Fruit fly (Drosophila melanogaster) whole organism, embryonic: Measurements from ENCODE around the gene CG5498.

Source experiments
- Bgb ChIP-seq: fragments of 200-800 bp; sonication (Bioruptor generic); IDR thresholded peaks from 2 replicates; pipeline ENCODE4 v1.3.6; 2022; ENCODE audit warnings: missing biosample characterization, missing genetic modification characterization; ENCODE audit not compliant: partially characterized antibody
- CG1024 ChIP-seq: fragments of 200-800 bp; sonication (Bioruptor generic); IDR thresholded peaks from 2 replicates; pipeline ENCODE4 v1.3.6; 2022; ENCODE audit warnings: missing biosample characterization, missing genetic modification characterization
- CG10321 ChIP-seq: fragments of 200-800 bp; sonication (Bioruptor generic); IDR thresholded peaks from 2 replicates; pipeline ENCODE4 v1.3.6; 2022; ENCODE audit warnings: missing biosample characterization, missing genetic modification characterization
- CG11560 ChIP-seq: fragments of 200-800 bp; sonication (Bioruptor generic); IDR thresholded peaks from 3 replicates; pipeline ENCODE4 v1.3.6; 2022; ENCODE audit warnings: missing biosample characterization, missing genetic modification characterization
- CG11695 ChIP-seq: fragments of 200-800 bp; sonication (Bioruptor generic); IDR thresholded peaks from 3 replicates; pipeline ENCODE4 v1.3.6; 2022; ENCODE audit warnings: missing biosample characterization, missing genetic modification characterization
- CG13296 ChIP-seq: fragments of 200-800 bp; sonication (Bioruptor generic); optimal IDR thresholded peaks from 3 replicates; lab custom pipeline; 2018; ENCODE audit warnings: missing biosample characterization, mild to moderate bottlenecking, missing genetic modification characterization
- CG13624 ChIP-seq: fragments of 200-800 bp; sonication (Bioruptor generic); optimal IDR thresholded peaks from 2 replicates; lab custom pipeline; 2016; ENCODE audit warnings: missing biosample characterization, missing genetic modification characterization
- CG1529 ChIP-seq: fragments of 200-800 bp; sonication (Bioruptor generic); optimal IDR thresholded peaks from 3 replicates; lab custom pipeline; 2018; ENCODE audit warnings: missing biosample characterization, missing genetic modification characterization
- CG16813 ChIP-seq: fragments of 200-800 bp; sonication (Bioruptor generic); IDR thresholded peaks from 3 replicates; pipeline ENCODE4 v1.3.6; 2022; ENCODE audit warnings: missing biosample characterization, missing genetic modification characterization; ENCODE audit not compliant: partially characterized antibody
- CG17361 ChIP-seq: fragments of 200-800 bp; sonication (Bioruptor generic); IDR thresholded peaks from 3 replicates; pipeline ENCODE4 v1.3.6; 2022; ENCODE audit warnings: missing biosample characterization, missing genetic modification characterization
- CG18262 ChIP-seq: fragments of 200-800 bp; optimal IDR thresholded peaks from 3 replicates; lab custom pipeline; 2019; ENCODE audit warnings: missing biosample characterization, mild to moderate bottlenecking, missing genetic modification characterization, moderate library complexity
- CG2120 ChIP-seq: fragments of 200-800 bp; sonication (Bioruptor generic); optimal IDR thresholded peaks from 3 replicates; lab custom pipeline; 2016; ENCODE audit warnings: missing biosample characterization, missing genetic modification characterization
- CG2712 ChIP-seq: fragments of 200-800 bp; optimal IDR thresholded peaks from 3 replicates; lab custom pipeline; 2019; ENCODE audit warnings: missing biosample characterization, mild to moderate bottlenecking, missing genetic modification characterization, moderate library complexity
- CG32767 ChIP-seq: fragments of 200-800 bp; sonication (Bioruptor generic); IDR thresholded peaks from 2 replicates; pipeline ENCODE4 v1.3.6; 2022; ENCODE audit warnings: missing biosample characterization, missing genetic modification characterization
- CG42726 ChIP-seq: fragments of 200-800 bp; sonication (Bioruptor generic); IDR thresholded peaks from 2 replicates; pipeline ENCODE4 v1.3.6; 2022; ENCODE audit warnings: missing biosample characterization, missing genetic modification characterization; ENCODE audit not compliant: partially characterized antibody
- CG4404 ChIP-seq: fragments of 200-800 bp; sonication (Bioruptor generic); IDR thresholded peaks from 2 replicates; pipeline ENCODE4 v1.3.6; 2022; ENCODE audit warnings: missing biosample characterization, missing genetic modification characterization
- CG4617 ChIP-seq: fragments of 200-800 bp; sonication (Bioruptor generic); optimal IDR thresholded peaks from 3 replicates; lab custom pipeline; 2016; ENCODE audit warnings: missing biosample characterization, missing genetic modification characterization, borderline replicate concordance
- CG6689 ChIP-seq: fragments of 200-800 bp; sonication (Bioruptor generic); IDR thresholded peaks from 2 replicates; pipeline ENCODE4 v1.3.6; 2022; ENCODE audit warnings: missing biosample characterization, missing genetic modification characterization
- CG7357 ChIP-seq: fragments of 200-800 bp; sonication (Bioruptor generic); IDR thresholded peaks from 3 replicates; pipeline ENCODE4 v1.3.6; 2022; ENCODE audit warnings: missing biosample characterization, missing genetic modification characterization
- CG7556 ChIP-seq: fragments of 200-800 bp; sonication (Bioruptor generic); optimal IDR thresholded peaks from 2 replicates; lab custom pipeline; 2017; ENCODE audit warnings: missing biosample characterization, mild to moderate bottlenecking, missing genetic modification characterization
- CTCF ChIP-seq: fragments of 200-800 bp; sonication (Bioruptor generic); optimal IDR thresholded peaks from 2 replicates; lab custom pipeline; 2017; ENCODE audit warnings: missing biosample characterization, mild to moderate bottlenecking, missing genetic modification characterization, moderate library complexity
- D19A ChIP-seq: fragments of 200-800 bp; optimal IDR thresholded peaks from 3 replicates; lab custom pipeline; 2019; ENCODE audit warnings: missing biosample characterization, mild to moderate bottlenecking, missing genetic modification characterization, moderate library complexity
- Dek ChIP-seq: fragments of 200-800 bp; sonication (Bioruptor generic); optimal IDR thresholded peaks from 3 replicates; lab custom pipeline; 2019; ENCODE audit warnings: missing biosample characterization, mild to moderate bottlenecking, missing genetic modification characterization, moderate library complexity
- E2f2 ChIP-seq: fragments of 200-800 bp; sonication (Bioruptor generic); IDR thresholded peaks from 2 replicates; pipeline ENCODE4 v1.3.6; 2022; ENCODE audit warnings: missing biosample characterization, missing genetic modification characterization
- HLH3B ChIP-seq: fragments of 200-800 bp; sonication (Bioruptor generic); IDR thresholded peaks from 2 replicates; pipeline ENCODE4 v1.3.6; 2022; ENCODE audit warnings: missing biosample characterization, missing genetic modification characterization
- Hey ChIP-seq: fragments of 200-800 bp; sonication (Bioruptor generic); optimal IDR thresholded peaks from 3 replicates; lab custom pipeline; 2018; ENCODE audit warnings: missing biosample characterization, mild to moderate bottlenecking, missing genetic modification characterization
- Lhr ChIP-seq: fragments of 200-800 bp; sonication (Bioruptor generic); optimal IDR thresholded peaks from 3 replicates; lab custom pipeline; 2017; ENCODE audit warnings: mild to moderate bottlenecking, missing biosample characterization, missing genetic modification reagents, missing genetic modification characterization
- MESR4 ChIP-seq: fragments of 200-800 bp; sonication (Bioruptor generic); optimal IDR thresholded peaks from 2 replicates; lab custom pipeline; 2018; ENCODE audit warnings: missing biosample characterization, mild to moderate bottlenecking, missing genetic modification characterization, moderate library complexity
- Opbp ChIP-seq: fragments of 200-800 bp; sonication (Bioruptor generic); IDR thresholded peaks from 3 replicates; pipeline ENCODE4 v1.3.6; 2022; ENCODE audit warnings: missing biosample characterization, missing genetic modification characterization; ENCODE audit not compliant: partially characterized antibody
- Optix ChIP-seq: fragments of 200-800 bp; sonication (Bioruptor generic); IDR thresholded peaks from 3 replicates; pipeline ENCODE4 v1.3.6; 2022; ENCODE audit warnings: missing biosample characterization, missing genetic modification characterization
- Six4 ChIP-seq: fragments of 200-800 bp; sonication (Bioruptor generic); optimal IDR thresholded peaks from 2 replicates; lab custom pipeline; 2016; ENCODE audit warnings: missing biosample characterization, missing genetic modification characterization
- abd-A ChIP-seq: fragments of 200-800 bp; sonication (Bioruptor generic); optimal IDR thresholded peaks from 3 replicates; lab custom pipeline; 2019; ENCODE audit warnings: missing biosample characterization, mild to moderate bottlenecking, missing genetic modification characterization, moderate library complexity
- az2 ChIP-seq: fragments of 200-800 bp; sonication (Bioruptor generic); optimal IDR thresholded peaks from 3 replicates; lab custom pipeline; 2016; ENCODE audit warnings: missing biosample characterization, missing genetic modification characterization
- bab2 ChIP-seq: fragments of 200-800 bp; sonication (Bioruptor generic); optimal IDR thresholded peaks from 2 replicates; lab custom pipeline; 2016; ENCODE audit warnings: missing biosample characterization, missing genetic modification characterization
- cato ChIP-seq: fragments of 200-800 bp; sonication (Bioruptor generic); optimal IDR thresholded peaks from 2 replicates; lab custom pipeline; 2016; ENCODE audit warnings: missing biosample characterization, missing genetic modification characterization, borderline replicate concordance
- chinmo ChIP-seq: fragments of 200-800 bp; sonication (Bioruptor generic); IDR thresholded peaks from 4 replicates; pipeline ENCODE4 v1.3.6; 2022; ENCODE audit warnings: missing biosample characterization, missing genetic modification characterization; ENCODE audit not compliant: partially characterized antibody
- crp ChIP-seq, 2 experiments: fragments of 200-800 bp; sonication (Bioruptor generic); optimal IDR thresholded peaks; 2 replicates in 1 of 2; 3 replicates in 1 of 2; lab custom pipeline; 2017; ENCODE audit warnings: missing biosample characterization in 2 of 2, missing genetic modification characterization in 2 of 2, mild to moderate bottlenecking in 1 of 2, moderate library complexity in 1 of 2
- gfzf ChIP-seq: fragments of 200-800 bp; sonication (Bioruptor generic); optimal IDR thresholded peaks from 2 replicates; lab custom pipeline; 2016; ENCODE audit warnings: missing biosample characterization, mild to moderate bottlenecking, missing genetic modification characterization, moderate library complexity
- hb ChIP-seq: fragments of 200-800 bp; sonication (Bioruptor generic); IDR thresholded peaks from 3 replicates; pipeline ENCODE4 v1.3.6; 2022; ENCODE audit warnings: missing biosample characterization, missing genetic modification characterization; ENCODE audit not compliant: partially characterized antibody
- hbn ChIP-seq: fragments of 200-800 bp; sonication (Bioruptor generic); IDR thresholded peaks from 2 replicates; pipeline ENCODE4 v1.3.6; 2022; ENCODE audit warnings: missing biosample characterization, missing genetic modification characterization; ENCODE audit not compliant: partially characterized antibody
- maf-S ChIP-seq: fragments of 200-800 bp; sonication (Bioruptor generic); optimal IDR thresholded peaks from 2 replicates; lab custom pipeline; 2016; ENCODE audit warnings: missing biosample characterization, missing genetic modification characterization
- p53 ChIP-seq: fragments of 200-800 bp; sonication (Bioruptor generic); optimal IDR thresholded peaks from 2 replicates; lab custom pipeline; 2016; ENCODE audit warnings: missing biosample characterization, missing genetic modification characterization
- pb ChIP-seq: fragments of 200-800 bp; sonication (Bioruptor generic); optimal IDR thresholded peaks from 3 replicates; lab custom pipeline; 2016; ENCODE audit warnings: missing biosample characterization, missing genetic modification characterization
- run ChIP-seq: fragments of 200-800 bp; sonication (Bioruptor generic); optimal IDR thresholded peaks from 3 replicates; lab custom pipeline; 2018; ENCODE audit warnings: missing biosample characterization, mild to moderate bottlenecking, missing genetic modification characterization
- sc ChIP-seq, 3 experiments: fragments of >200 bp in 2 of 3; fragments of 200-800 bp in 1 of 3; sonication (Bioruptor generic) in 1 of 3; optimal IDR thresholded peaks; 2 replicates in 2 of 3; 3 replicates in 1 of 3; lab custom pipeline; 2017; ENCODE audit warnings: mild to moderate bottlenecking in 1 of 3, missing biosample characterization in 1 of 3, missing genetic modification characterization in 1 of 3, missing genetic modification reagents in 1 of 3
- sna ChIP-seq: fragments of 200-800 bp; sonication (Bioruptor generic); IDR thresholded peaks from 2 replicates; pipeline ENCODE4 v1.3.6; 2022; ENCODE audit warnings: missing biosample characterization, missing genetic modification characterization; ENCODE audit not compliant: partially characterized antibody
- sug ChIP-seq: fragments of 200-800 bp; optimal IDR thresholded peaks from 2 replicates; lab custom pipeline; 2019; ENCODE audit warnings: missing biosample characterization, mild to moderate bottlenecking, missing genetic modification characterization, moderate library complexity
- ttk ChIP-seq: fragments of 200-800 bp; sonication (Bioruptor generic); IDR thresholded peaks from 2 replicates; pipeline ENCODE4 v2.1.2; 2022; ENCODE audit warnings: missing biosample characterization, missing genetic modification characterization

CG5498 gene

DNA sequence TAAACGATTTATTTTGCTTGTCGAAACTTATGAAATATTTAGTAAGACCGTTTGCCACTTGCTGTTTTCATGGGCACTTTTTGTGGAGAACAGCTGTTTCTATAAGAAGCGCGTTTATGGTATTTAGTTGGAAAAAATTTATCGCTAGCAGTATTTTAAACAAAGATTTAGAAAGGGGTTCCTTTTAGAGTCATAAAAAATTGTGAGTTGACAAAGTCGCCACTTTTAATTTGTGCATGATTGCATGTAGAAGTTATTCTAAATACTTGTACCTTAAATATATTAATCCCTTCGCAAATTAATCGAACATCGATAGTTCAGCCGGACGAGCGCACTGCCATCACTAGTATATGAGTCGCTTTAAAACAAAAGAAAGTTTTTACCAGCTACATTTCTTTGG is 48.4 kb upstream of the CG5498 start, which contains the start of the genes Las and Psn (continued):
- no peak for TF ChIP-seq CG7556
- no peak for TF ChIP-seq pb (GFP tag; lab: Kevin White, UChicago)
- TF ChIP-seq CG10321 (GFP tag; lab: Robert Waterston, UW): no peak
- TF ChIP-seq CG13624 (GFP tag; lab: Kevin White, UChicago): no peak
- TF ChIP-seq chinmo (GFP tag; lab: Robert Waterston, UW): no peak
- TF ChIP-seq CG42726: no peak
- TF ChIP-seq abd-A (tag; lab: Kevin White, UChicago): no peak
- TF ChIP-seq CG11560: no peak
- peak; percentile 58; the same call in 1 of the 2 replicates for TF ChIP-seq hbn (GFP tag; lab: Robert Waterston, UW)
- TF ChIP-seq CG13296 (GFP tag; lab: Kevin White, UChicago): no peak
- peak; percentile 73 for TF ChIP-seq E2f2
- TF ChIP-seq CG1529 (GFP tag; lab: Kevin White, UChicago): no peak
- no peak for TF ChIP-seq ttk
- TF ChIP-seq Opbp (GFP tag; lab: Robert Waterston, UW): no peak
- TF ChIP-seq HLH3B (GFP tag; lab: Robert Waterston, UW): no peak
- no peak for TF ChIP-seq Six4
- no peak for TF ChIP-seq az2 (GFP tag; lab: Kevin White, UChicago)

DNA sequence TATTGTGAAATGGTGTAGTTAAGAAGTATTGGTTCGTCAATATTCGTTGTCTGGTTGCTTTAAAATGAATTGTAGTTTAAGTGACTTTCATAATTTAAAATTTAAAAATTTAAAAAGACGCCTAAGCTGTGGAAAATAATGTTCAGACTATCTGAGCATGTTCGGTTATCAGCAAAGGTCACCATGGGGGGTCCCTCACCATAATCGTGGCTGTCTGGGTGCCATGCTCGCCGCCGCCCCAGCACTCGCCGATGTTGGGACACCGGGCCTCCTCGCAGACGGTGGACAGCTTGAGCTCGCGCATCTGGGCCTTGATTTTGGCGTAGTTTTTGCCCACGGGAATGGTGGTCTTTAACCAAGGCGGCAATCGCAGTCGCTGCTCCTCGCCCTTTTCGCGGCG is 47.7 kb upstream of the CG5498 start:
- TF ChIP-seq CG7357 (GFP tag; lab: Robert Waterston, UW): no peak
- TF ChIP-seq sug (tag; lab: Kevin White, UChicago): peak; percentile 99
- TF ChIP-seq Bgb: peak; percentile 13
- TF ChIP-seq CTCF: no peak

dm6 chr3L:20430182-20430581 is 46.3 kb upstream of the CG5498 start, which contains the start of gene CG5262:
CG5262 (minus strand) TSS chr3L:20430475.
- no peak for TF ChIP-seq Optix
- TF ChIP-seq CG4617: peak; percentile 83
- no peak for TF ChIP-seq CG11695 (GFP tag; lab: Robert Waterston, UW)
- no peak for TF ChIP-seq D19A (tag; lab: Kevin White, UChicago)
- TF ChIP-seq sc (optimal IDR thresholded peaks at IDR 0.05; lab: Kevin White, UChicago): no peak
- no peak for TF ChIP-seq sc (GFP tag; optimal IDR thresholded peaks at IDR 0.05; lab: Kevin White, UChicago)
- no peak for TF ChIP-seq p53 (GFP tag; lab: Kevin White, UChicago)
- TF ChIP-seq maf-S (GFP tag; lab: Kevin White, UChicago): no peak
- 0 out of 2 replicates have a peak, but pooled peaks have one; percentile 15 for TF ChIP-seq sna
- TF ChIP-seq cato: no peak
- TF ChIP-seq CG32767 (GFP tag; lab: Robert Waterston, UW): no peak
- TF ChIP-seq Lhr (GFP tag; lab: Kevin White, UChicago): no peak
- TF ChIP-seq CG18262 (tag; lab: Kevin White, UChicago): no peak
- no peak for TF ChIP-seq CG1024 (GFP tag; lab: Robert Waterston, UW)
- no peak for TF ChIP-seq Dek (tag; lab: Kevin White, UChicago)
- TF ChIP-seq CG2120: no peak
- peak; percentile 67 for TF ChIP-seq MESR4 (GFP tag; lab: Kevin White, UChicago)
- no peak for TF ChIP-seq hb
- TF ChIP-seq Bgb: peak; percentile 36; the same call in 1 of the 2 replicates
- TF ChIP-seq CG6689: no peak
- no peak for TF ChIP-seq CG17361 (GFP tag; lab: Robert Waterston, UW)
- TF ChIP-seq gfzf (GFP tag; lab: Kevin White, UChicago): peak; percentile 91
- TF ChIP-seq CG13296 (GFP tag; lab: Kevin White, UChicago): no peak
- TF ChIP-seq crp (GFP tag; optimal IDR thresholded peaks at IDR 0.05; lab: Kevin White, UChicago): peak in 1 of 2 experiments; percentile 69
- peak; percentile 30 for TF ChIP-seq CG2712
- TF ChIP-seq run: no peak
- TF ChIP-seq CG4404: no peak
- no peak for TF ChIP-seq CG16813 (GFP tag; lab: Robert Waterston, UW)
- no peak for TF ChIP-seq Hey
- TF ChIP-seq bab2 (GFP tag; lab: Kevin White, UChicago): no peak
- TF ChIP-seq CTCF: peak; percentile 31
